Fruit fly (Drosophila melanogaster) whole organism, wandering third instar larva: Measurements from ENCODE around the gene Imp.

Source experiments
- Abd-B ChIP-seq: fragments of >200 bp; optimal IDR thresholded peaks from 2 replicates; lab custom pipeline; 2017; ENCODE audit warnings: missing biosample characterization, missing genetic modification characterization
- Dif ChIP-seq: fragments of 200-275, 200-300 bp; sonication (Bioruptor generic); optimal IDR thresholded peaks from 2 replicates; lab custom pipeline; 2018; ENCODE audit warnings: missing biosample characterization, missing genetic modification characterization; ENCODE audit not compliant: partially characterized antibody
- Hr78 ChIP-seq: fragments of >200 bp; optimal IDR thresholded peaks from 2 replicates; lab custom pipeline; 2017; ENCODE audit warnings: missing biosample characterization, missing genetic modification characterization
- Hr83 ChIP-seq: fragments of 200-300 bp; sonication (Bioruptor generic); optimal IDR thresholded peaks from 2 replicates; lab custom pipeline; 2016; ENCODE audit warnings: missing biosample characterization, mild to moderate bottlenecking, missing genetic modification characterization, moderate library complexity; ENCODE audit not compliant: poor library complexity, severe bottlenecking
- br ChIP-seq: fragments of 200-800 bp; sonication (Bioruptor generic); optimal IDR thresholded peaks from 2 replicates; lab custom pipeline; 2016; ENCODE audit warnings: missing biosample characterization, missing genetic modification characterization
- brk ChIP-seq: fragments of 200-800 bp; sonication (Bioruptor generic); optimal IDR thresholded peaks from 2 replicates; lab custom pipeline; 2016; ENCODE audit warnings: missing biosample characterization, mild to moderate bottlenecking, missing genetic modification characterization
- dmrt93B ChIP-seq: fragments of 200-800 bp; sonication (Bioruptor generic); optimal IDR thresholded peaks from 2 replicates; lab custom pipeline; 2018; ENCODE audit warnings: missing biosample characterization, mild to moderate bottlenecking, missing genetic modification characterization
- h ChIP-seq: fragments of 200-800 bp; sonication (Bioruptor generic); optimal IDR thresholded peaks from 3 replicates; lab custom pipeline; 2016; ENCODE audit warnings: missing biosample characterization, mild to moderate bottlenecking, missing genetic modification characterization
- psq ChIP-seq: fragments of 200-800 bp; sonication (Bioruptor generic); optimal IDR thresholded peaks from 3 replicates; lab custom pipeline; 2017; ENCODE audit warnings: missing biosample characterization, mild to moderate bottlenecking, missing genetic modification characterization, moderate library complexity
- sv ChIP-seq: fragments of 200-800 bp; sonication (Bioruptor generic); optimal IDR thresholded peaks from 3 replicates; lab custom pipeline; 2016; ENCODE audit warnings: missing biosample characterization, missing genetic modification characterization
- usp ChIP-seq: fragments of >200 bp; optimal IDR thresholded peaks from 2 replicates; lab custom pipeline; 2017; ENCODE audit warnings: missing biosample characterization, missing genetic modification characterization

dm6 chrX:10845256-10845655, 21.2 kb upstream of the Imp start:
- TF ChIP-seq usp (no peak), dmrt93B (GFP tag; lab: Kevin White, UChicago) (no peak), br (GFP tag; lab: Kevin White, UChicago) (no peak), sv (GFP tag; lab: Kevin White, UChicago) (no peak), brk (no peak), psq (GFP tag; lab: Kevin White, UChicago) (no peak), Abd-B (GFP tag; lab: Kevin White, UChicago) (no peak), Hr83 (GFP tag; lab: Kevin White, UChicago) (no peak), Dif (no peak), Hr78 (no peak), h (GFP tag; lab: Kevin White, UChicago) (no peak)
